Fruit fly (Drosophila melanogaster) whole organism, embryonic: Measurements from ENCODE around the gene Pvr.

ENCODE experiments used
- ERR ChIP-seq: fragments of 200-800 bp; sonication (Bioruptor generic); optimal IDR thresholded peaks from 2 replicates; lab custom pipeline; 2016; ENCODE audit warnings: missing biosample characterization, missing genetic modification characterization
- Tbp ChIP-seq: fragments of >200 bp; optimal IDR thresholded peaks from 2 replicates; lab custom pipeline; 2018; ENCODE audit warnings: missing biosample characterization, missing genetic modification characterization
- vnd ChIP-seq: fragments of 200-800 bp; sonication (Bioruptor generic); IDR thresholded peaks from 3 replicates; pipeline ENCODE4 v1.3.6; 2022; ENCODE audit warnings: missing biosample characterization, missing genetic modification characterization; ENCODE audit not compliant: partially characterized antibody

DNA sequence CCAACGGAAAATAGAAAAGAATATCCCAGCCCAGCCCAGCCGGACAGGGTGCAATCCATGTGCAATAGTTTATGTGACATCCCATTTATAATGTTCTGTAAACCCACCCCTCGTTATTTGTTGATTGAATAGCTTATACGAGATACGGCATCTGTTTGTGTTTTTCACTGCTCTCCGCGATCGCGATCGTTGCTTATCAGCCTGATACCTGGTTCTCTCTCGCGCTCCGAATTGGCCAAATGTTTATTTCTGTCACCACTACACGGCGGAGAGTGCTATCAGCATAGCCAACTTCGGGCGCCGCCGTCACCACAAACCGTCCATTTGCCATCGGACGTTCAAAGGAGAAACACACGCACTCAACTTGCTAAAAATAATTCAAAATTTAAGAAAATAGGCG, 25.7 kb downstream of the Pvr start, which contains the start of gene CG8353:
- TF ChIP-seq vnd (GFP tag; lab: Robert Waterston, UW) = no peak
- no peak for TF ChIP-seq Tbp (GFP tag; lab: Kevin White, UChicago)
- no peak for TF ChIP-seq ERR (GFP tag; lab: Kevin White, UChicago)
